Worm (Caenorhabditis elegans) whole organism, L2 larva: Measurements from ENCODE around the gene F57G4.10.

Source experiments
- aly-2 ChIP-seq: fragments of 150-350 bp; optimal IDR thresholded peaks from 2 replicates; lab custom pipeline; 2014; ENCODE audit warnings: missing biosample characterization, missing genetic modification characterization
- crh-2 ChIP-seq: sonication (generic microtip); optimal IDR thresholded peaks from 2 replicates; lab custom pipeline; 2017; ENCODE audit warnings: missing biosample characterization, missing genetic modification characterization
- elt-1 ChIP-seq: fragments of 150-350 bp; optimal IDR thresholded peaks from 2 replicates; lab custom pipeline; 2014; ENCODE audit warnings: missing biosample characterization, missing genetic modification characterization
- elt-3 ChIP-seq: sonication (generic microtip); optimal IDR thresholded peaks from 2 replicates; lab custom pipeline; 2017; ENCODE audit warnings: missing biosample characterization, missing genetic modification characterization
- mab-5 ChIP-seq: fragments of 150-350 bp; optimal IDR thresholded peaks from 2 replicates; lab custom pipeline; 2014; ENCODE audit warnings: missing biosample characterization, missing genetic modification characterization

ce11 chrV:17616807-17617206, 11.9 kb upstream of the F57G4.10 start, which contains the start of gene Y6G8.6:
- TF ChIP-seq crh-2 (tag; lab: Kevin White, UChicago): no peak
- TF ChIP-seq elt-3 (tag; lab: Kevin White, UChicago): no peak
- no peak for TF ChIP-seq elt-1 (tag; lab: Kevin White, UChicago)
- no peak for TF ChIP-seq aly-2 (tag; lab: Kevin White, UChicago)
- no peak for TF ChIP-seq mab-5 (tag; lab: Kevin White, UChicago)
